Fruit fly (Drosophila melanogaster): ENCODE results near the gene CG6813.

CG6813 gene

dm6 chr3R:11623025-11623424 lies 3.4 kb downstream of the CG6813 start, which contains the start of gene CG14711 (continued):
- TF ChIP-seq dmrt99B (tag; optimal IDR thresholded peaks at IDR 0.05) (no peak), CG6813 (GFP tag; optimal IDR thresholded peaks at IDR 0.05) (no peak), org-1 (GFP tag; optimal IDR thresholded peaks at IDR 0.05) (peak; percentile 56), CG6254 (GFP tag; optimal IDR thresholded peaks at IDR 0.05) (peak; percentile 72), Kr (GFP tag; optimal IDR thresholded peaks at IDR 0.05) (no peak), Dip2 (GFP tag; IDR thresholded peaks at IDR 0.05) (no peak), ewg (GFP tag; optimal IDR thresholded peaks at IDR 0.05) (peak; percentile 66), Dbx (GFP tag; IDR thresholded peaks at IDR 0.05) (peak; percentile 85), CG2712 (tag; optimal IDR thresholded peaks at IDR 0.05) (peak; percentile 90), zfh2 (GFP tag; optimal IDR thresholded peaks at IDR 0.05) (peak; percentile 67), bigmax (GFP tag; optimal IDR thresholded peaks at IDR 0.05) (no peak), ac (GFP tag; optimal IDR thresholded peaks at IDR 0.05) (peak; percentile 26), Gsc (GFP tag; IDR thresholded peaks at IDR 0.05) (no peak), CG12299 (tag; optimal IDR thresholded peaks at IDR 0.05) (peak; percentile 85), eve (GFP tag; optimal IDR thresholded peaks at IDR 0.05) (no peak), ap (GFP tag; IDR thresholded peaks at IDR 0.05) (peak; percentile 79), ara (GFP tag; IDR thresholded peaks at IDR 0.05) (peak; percentile 83), CG17359 (tag; optimal IDR thresholded peaks at IDR 0.05) (peak; percentile 86), CG3281 (GFP tag; optimal IDR thresholded peaks at IDR 0.05) (peak; percentile 81), stc (GFP tag; IDR thresholded peaks at IDR 0.05) (peak; percentile 77), CG10366 (GFP tag; IDR thresholded peaks at IDR 0.05) (peak; percentile 80), D (optimal IDR thresholded peaks at IDR 0.05) (no peak), D (GFP tag; optimal IDR thresholded peaks at IDR 0.05) (peak; percentile 75), CG13287 (GFP tag; IDR thresholded peaks at IDR 0.05; ENCODE audit: partially characterized antibody) (peak; percentile 92), CG6765 (GFP tag; optimal IDR thresholded peaks at IDR 0.05) (peak; percentile 79), unpg (GFP tag; optimal IDR thresholded peaks at IDR 0.05) (peak; percentile 89), HLH54F (GFP tag; optimal IDR thresholded peaks at IDR 0.05) (peak; percentile 61), D19B (GFP tag; optimal IDR thresholded peaks at IDR 0.05) (peak; percentile 48), sob (GFP tag; IDR thresholded peaks at IDR 0.05) (peak; percentile 85), CG6175 (GFP tag; IDR thresholded peaks at IDR 0.05) (0 out of 3 replicates have a peak, but pooled peaks have one; percentile 10), CG8359 (GFP tag; optimal IDR thresholded peaks at IDR 0.05; ENCODE audit: borderline replicate concordance) (peak; percentile 37), Abd-B (GFP tag; optimal IDR thresholded peaks at IDR 0.05) (peak; percentile 91), Ada2b (GFP tag; IDR thresholded peaks at IDR 0.05) (peak; percentile 82), usp (GFP tag; optimal IDR thresholded peaks at IDR 0.05) (no peak), CG10209 (GFP tag; optimal IDR thresholded peaks at IDR 0.05) (peak; percentile 75), MESR4 (GFP tag; optimal IDR thresholded peaks at IDR 0.05) (peak; percentile 64), wdn (GFP tag; IDR thresholded peaks at IDR 0.05) (peak; percentile 78), Trl (optimal IDR thresholded peaks at IDR 0.05) (no peak), Trl (GFP tag; optimal IDR thresholded peaks at IDR 0.05) (peak; percentile 77), esg (GFP tag; conservative IDR thresholded peaks at IDR 0.05) (peak; percentile 79), Rfx (GFP tag; IDR thresholded peaks at IDR 0.05) (peak; percentile 88), unc-4 (GFP tag; IDR thresholded peaks at IDR 0.05; ENCODE audit: partially characterized antibody) (peak; percentile 86), CG8944 (GFP tag; optimal IDR thresholded peaks at IDR 0.05) (peak; percentile 60), Camta (GFP tag; optimal IDR thresholded peaks at IDR 0.05) (peak; percentile 70), CG17568 (GFP tag; optimal IDR thresholded peaks at IDR 0.05) (no peak), crc (GFP tag; optimal IDR thresholded peaks at IDR 0.05) (peak; percentile 20), repo (GFP tag; optimal IDR thresholded peaks at IDR 0.05) (no peak), vnd (GFP tag; IDR thresholded peaks at IDR 0.05; ENCODE audit: partially characterized antibody) (peak; percentile 79), HmgZ (tag; optimal IDR thresholded peaks at IDR 0.05) (peak; percentile 90), lab (GFP tag; optimal IDR thresholded peaks at IDR 0.05) (no peak), Dp (GFP tag; optimal IDR thresholded peaks at IDR 0.05) (peak; percentile 66), ci (GFP tag; IDR thresholded peaks at IDR 0.05) (peak; percentile 89)

All from whole organism, embryonic.